Worm (Caenorhabditis elegans): ENCODE measurements around the gene F42C5.5.

F42C5.5 gene

ce11 chrIV:7243913-7244312 lies 50.1 kb downstream of the F42C5.5 start, which contains the start of gene afmd-1:
afmd-1 (plus strand) TSS chrIV:7244228.
- TF ChIP-seq ets-7 (tag; optimal IDR thresholded peaks at IDR 0.05) (no peak), hmg-4 (GFP tag; optimal IDR thresholded peaks at IDR 0.05) (no peak), tbx-37 (GFP tag; conservative IDR thresholded peaks at IDR 0.05) (no peak), pes-1 (GFP tag; IDR thresholded peaks at IDR 0.05) (no peak), scrt-1 (GFP tag; IDR thresholded peaks at IDR 0.05) (no peak), sea-1 (GFP tag; conservative IDR thresholded peaks at IDR 0.05) (no peak), tra-4 (tag; optimal IDR thresholded peaks at IDR 0.05) (no peak), aly-1 (tag; optimal IDR thresholded peaks at IDR 0.05) (no peak), F13C5.2 (tag; optimal IDR thresholded peaks at IDR 0.05) (no peak), ceh-36 (tag; optimal IDR thresholded peaks at IDR 0.05) (no peak), B0310.2 (tag; optimal IDR thresholded peaks at IDR 0.05) (no peak), ama-1 (optimal IDR thresholded peaks at IDR 0.05) (no peak), flt-1 (GFP tag; IDR thresholded peaks at IDR 0.05) (no peak), hmbx-1 (tag; optimal IDR thresholded peaks at IDR 0.05) (no peak), ceh-13 (GFP tag; optimal IDR thresholded peaks at IDR 0.05) (no peak), hnd-1 (tag; optimal IDR thresholded peaks at IDR 0.05) (no peak), tbx-11 (GFP tag; IDR thresholded peaks at IDR 0.05) (no peak)
